Worm (Caenorhabditis elegans): ENCODE data around the gene gur-5.

DNA sequence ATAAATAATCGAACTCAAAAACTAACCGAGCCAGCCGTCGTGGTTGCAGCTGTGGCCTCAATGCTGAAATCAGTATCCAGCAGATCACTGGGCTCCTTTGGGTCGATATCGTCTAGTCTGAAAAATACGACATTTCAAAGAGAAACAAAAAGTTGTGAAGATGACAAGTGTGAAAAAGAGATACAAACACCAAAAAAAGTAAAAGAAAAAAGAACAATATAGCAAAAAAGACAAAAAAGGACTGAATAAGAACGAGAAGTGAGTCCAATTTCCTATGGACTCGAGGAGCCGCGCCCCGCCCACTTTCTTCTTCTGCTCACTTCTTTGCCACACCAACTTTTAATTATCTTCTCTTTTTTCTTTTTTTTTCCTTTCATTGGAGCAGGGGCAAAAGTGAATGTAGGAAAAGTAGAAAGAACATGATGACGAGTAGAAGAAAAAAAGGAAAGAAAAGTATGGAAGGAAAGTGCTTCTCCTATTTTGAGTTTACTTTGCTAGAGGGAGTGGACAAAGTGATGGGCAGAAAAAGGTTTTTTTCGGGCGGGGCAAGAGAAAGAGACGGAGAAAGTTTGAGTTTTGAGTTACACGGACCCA lies 13.3 kb upstream of the gur-5 start, which contains the start of gene drn-1:
- TF ChIP-seq lsy-2 (tag; optimal IDR thresholded peaks at IDR 0.05): no peak
- no peak for TF ChIP-seq tbx-8 (GFP tag; optimal IDR thresholded peaks at IDR 0.05)
